Fruit fly (Drosophila melanogaster): ENCODE data around the gene CG11168.

The CG11168 gene

DNA sequence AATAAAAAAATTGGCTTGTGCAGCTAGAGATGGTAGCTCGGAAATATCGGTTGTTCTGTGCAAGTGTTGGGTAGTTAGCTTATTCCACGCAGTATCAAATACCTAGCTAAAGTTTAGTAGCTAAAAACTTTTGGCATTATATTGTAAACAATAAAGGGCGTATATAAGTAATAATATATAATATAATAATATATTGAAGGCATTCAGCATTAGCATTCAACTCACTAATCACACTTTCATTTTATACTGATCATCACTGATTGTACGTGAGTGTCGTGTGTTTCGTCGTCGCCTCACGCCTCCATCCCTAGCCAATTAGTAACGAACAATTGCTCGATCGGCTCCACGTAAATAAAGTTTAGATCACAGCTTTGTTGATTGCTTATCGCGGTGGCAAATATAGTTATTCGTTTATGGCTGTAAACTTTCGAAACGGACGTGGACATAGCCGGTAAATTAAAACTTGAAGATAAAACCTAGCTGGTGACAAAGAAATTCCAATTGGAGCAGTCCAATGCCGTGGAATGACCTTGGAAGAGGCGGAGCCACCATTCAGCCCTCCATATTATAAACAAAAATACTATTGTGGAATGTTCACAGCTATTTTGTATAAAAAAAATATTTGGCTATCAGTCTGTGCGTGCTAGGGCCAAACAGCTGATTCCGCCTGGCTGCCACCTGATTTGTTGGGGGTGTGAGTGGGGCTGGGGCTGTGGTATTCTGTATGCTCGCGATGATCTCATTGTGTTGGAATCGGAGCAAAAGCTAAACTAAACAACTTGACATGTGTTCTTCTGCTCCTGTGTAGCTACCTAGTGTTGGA is at the start of gene CG11168, which contains the start of the genes PIG-S and sud1:
TSS of gene CG11168 (plus strand) at position 293 of the 823 bp plus-strand sequence.
TSS of gene PIG-S (minus strand) at position 51 of the 823 bp plus-strand sequence.
TSS of gene sud1 (minus strand) at position 51 of the 823 bp plus-strand sequence.
- TF ChIP-seq noc (tag; optimal IDR thresholded peaks at IDR 0.05) = peak; percentile 50

DNA sequence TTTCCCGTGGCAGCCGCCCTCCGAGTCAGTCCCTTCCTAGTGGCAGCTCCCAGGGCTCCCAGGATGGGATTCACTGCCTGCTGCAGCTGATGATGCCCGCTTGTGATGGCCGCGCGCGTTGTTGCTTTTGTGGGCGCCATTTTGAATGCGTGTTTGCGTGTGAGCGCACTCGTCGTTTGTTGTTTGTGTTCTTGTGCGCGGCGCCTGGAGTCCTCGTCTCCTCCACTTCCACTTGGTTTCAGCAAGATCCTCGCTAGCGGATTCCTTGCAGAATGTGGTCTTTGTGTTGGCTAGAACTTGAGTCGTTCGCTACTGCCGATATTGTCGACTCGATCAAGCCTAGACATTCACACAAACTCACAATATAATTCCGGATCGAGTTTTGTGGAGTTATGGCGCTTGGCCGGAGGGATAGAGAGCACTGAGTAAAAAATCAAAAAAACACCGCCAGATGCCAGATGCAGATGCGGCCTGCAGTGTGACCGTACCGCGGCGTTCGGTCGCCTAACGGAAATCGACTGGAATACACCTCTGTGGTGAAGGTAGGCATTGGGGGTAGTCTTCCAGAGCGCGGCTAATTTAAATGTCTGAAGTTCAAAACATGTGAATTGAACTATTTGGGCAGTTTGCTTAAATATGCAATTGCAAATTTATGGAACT is 47.4 kb upstream of the CG11168 start, which contains the start of gene CycB3:
TSS of gene CycB3 (minus strand) at position 428 of the 660 bp plus-strand sequence.
- TF ChIP-seq noc (tag; optimal IDR thresholded peaks at IDR 0.05) = no peak

DNA sequence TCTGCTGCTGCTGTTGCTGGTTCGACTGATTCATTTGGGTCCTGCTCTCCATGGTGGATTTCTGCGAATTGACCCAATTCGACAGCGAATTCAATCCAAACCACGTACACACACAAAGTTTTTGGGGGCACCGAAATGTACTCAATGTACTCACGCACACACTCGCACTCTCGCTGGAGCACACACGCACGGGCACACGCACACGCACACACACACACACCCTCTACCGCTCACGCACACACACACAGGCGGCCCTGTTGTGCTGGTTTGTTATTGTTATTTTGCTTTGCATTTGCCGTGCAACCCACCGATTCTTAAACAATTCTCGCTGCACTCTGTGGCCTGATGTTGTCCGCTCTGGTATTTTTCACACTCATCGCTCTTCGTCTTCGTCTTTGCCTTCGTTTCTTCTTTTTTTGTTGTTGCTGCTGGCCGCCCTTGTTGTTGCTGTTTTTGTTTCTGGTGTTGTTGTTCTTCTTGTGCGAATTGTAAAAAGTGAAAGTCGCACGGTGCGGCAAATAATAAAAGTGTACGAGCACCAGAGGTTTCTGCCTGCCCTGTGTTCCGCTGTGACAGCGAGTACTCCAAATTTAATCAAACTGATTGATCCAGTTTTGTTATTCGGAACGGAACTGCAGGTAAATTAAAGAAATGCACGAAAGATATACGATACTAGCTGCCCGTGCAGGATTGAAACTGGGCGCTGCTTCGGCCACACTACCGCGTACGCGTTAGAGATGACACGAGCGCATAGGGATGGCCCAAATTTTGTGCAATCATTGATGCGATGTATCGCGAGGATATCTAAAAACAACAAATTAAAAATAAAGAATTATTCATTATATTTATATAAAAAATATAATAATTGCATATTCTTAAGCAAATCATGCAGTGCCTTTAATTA is 41.7 kb upstream of the CG11168 start, which contains the start of gene CG3744:
TSS of gene CG3744 (minus strand) at position 716 of the 904 bp plus-strand sequence.
- peak; percentile 41 for TF ChIP-seq noc (tag; optimal IDR thresholded peaks at IDR 0.05)

DNA sequence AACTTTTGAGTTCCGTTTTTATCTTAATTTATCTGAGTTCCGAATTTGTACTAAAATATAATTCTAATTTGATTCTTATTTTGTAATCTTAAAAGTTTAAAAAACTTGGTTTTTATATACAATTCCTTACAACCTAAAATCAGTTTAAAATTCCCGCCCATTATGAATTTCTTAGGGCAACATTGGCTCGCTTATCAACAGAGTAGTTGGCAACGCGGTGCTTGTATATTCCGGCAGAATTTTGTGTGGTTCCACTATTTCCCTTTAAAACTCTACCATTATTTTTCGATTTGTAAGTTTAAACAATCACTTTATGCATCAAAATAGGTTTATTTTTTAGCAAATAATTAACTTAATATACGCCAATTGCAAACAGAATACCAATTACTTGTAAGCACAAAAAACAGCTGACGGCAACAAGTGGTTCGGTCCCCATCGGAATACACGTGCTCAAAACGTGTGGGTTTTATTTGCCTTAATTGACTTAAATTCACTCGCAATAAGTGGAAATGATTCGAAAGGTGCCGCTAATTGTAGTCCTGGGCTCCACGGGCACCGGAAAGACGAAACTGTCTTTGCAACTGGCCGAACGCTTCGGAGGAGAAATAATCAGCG is 41.0 kb upstream of the CG11168 start, which contains the start of the genes CG11089 and CG31381:
TSS of gene CG11089 (plus strand) at position 203 of the 615 bp plus-strand sequence.
TSS of gene CG31381 (plus strand) at position 203 of the 615 bp plus-strand sequence.
- TF ChIP-seq noc (tag; optimal IDR thresholded peaks at IDR 0.05) = no peak

DNA sequence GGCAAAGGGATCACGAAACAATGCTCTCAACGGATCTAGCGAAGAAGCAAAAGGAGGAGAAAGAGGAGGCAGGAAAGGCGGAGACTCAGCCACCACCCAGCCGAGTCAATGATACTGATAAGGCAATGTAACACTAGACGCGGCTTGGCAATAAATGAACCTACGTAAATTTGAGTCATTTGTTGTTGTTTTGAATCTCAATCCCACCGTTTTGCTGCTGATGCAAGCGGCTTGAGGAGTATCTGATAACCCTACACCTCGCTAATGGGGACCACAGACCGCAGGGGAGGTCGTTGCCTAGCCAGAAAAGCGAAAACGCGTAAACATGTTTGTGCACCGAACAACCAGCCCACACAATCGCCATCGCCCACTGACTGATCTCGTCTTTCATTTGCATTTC is 39.3 kb upstream of the CG11168 start:
- no peak for TF ChIP-seq noc (tag; optimal IDR thresholded peaks at IDR 0.05)

DNA sequence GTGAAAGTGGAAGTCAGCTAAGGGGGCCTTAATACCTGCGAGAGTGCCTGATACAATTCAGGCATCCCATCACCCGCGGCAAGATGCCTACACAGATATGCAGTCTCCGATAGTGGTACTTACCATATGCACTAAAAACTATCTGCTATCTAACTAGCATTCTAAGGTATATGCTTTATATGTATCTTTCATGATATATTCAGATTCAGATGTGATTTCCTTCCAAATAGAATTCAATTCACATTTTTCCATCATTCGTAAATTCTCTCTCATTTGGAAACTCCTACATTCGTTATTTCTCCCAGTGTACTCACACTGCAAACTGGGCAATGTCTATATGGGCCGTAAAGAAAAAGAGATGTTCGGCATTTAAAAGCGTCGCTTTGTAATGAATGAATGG is 31.4 kb upstream of the CG11168 start:
- no peak for TF ChIP-seq noc (tag; optimal IDR thresholded peaks at IDR 0.05)

DNA sequence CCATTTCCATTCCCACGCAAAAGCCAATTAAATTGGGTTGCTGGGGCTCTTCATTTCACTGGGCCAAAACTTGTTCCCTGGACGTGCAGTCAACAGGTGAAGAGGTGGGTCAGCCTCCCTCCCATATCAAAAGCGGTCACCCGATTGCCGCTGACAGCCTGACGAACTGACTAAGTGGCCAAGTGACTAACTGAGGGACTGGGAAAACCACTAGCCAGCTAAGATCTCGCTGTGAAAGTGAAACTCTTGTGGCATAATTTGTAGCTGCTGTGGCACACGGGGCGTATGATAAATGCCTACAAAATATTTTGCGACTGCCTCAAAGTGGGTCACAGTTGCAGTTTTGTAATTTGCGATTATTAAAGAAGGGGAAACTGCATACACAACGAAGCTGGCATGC is 29.5 kb upstream of the CG11168 start:
- no peak for TF ChIP-seq noc (tag; optimal IDR thresholded peaks at IDR 0.05)

DNA sequence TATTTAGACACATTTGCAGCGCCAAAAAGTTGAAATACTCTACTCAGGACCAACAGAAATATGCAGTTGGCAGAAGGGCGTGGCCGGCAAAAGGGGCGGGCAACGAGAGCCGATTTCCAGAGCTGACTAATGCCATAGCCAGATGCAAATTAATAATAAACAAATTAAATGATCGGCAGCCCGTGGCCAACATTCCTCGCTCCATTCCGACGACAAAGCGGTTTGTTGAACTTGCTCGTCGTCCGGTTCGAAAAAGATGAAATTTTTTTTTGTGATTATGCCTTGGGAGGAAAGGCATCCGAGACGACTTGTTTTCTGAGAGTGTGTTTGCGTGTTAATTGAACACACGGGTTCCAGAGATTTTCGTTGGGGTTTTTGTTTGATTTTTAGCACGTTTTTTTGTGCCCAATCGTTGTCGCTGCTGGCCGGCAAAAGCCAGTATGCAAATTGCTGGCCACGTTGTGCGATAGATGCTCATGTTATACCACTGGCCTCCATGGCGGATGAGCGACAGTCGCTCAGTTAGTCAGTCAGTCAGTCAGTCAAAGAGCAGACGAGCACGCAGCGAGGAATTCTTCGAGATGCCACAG is 28.5 kb upstream of the CG11168 start:
- TF ChIP-seq noc (tag; optimal IDR thresholded peaks at IDR 0.05) = no peak

DNA sequence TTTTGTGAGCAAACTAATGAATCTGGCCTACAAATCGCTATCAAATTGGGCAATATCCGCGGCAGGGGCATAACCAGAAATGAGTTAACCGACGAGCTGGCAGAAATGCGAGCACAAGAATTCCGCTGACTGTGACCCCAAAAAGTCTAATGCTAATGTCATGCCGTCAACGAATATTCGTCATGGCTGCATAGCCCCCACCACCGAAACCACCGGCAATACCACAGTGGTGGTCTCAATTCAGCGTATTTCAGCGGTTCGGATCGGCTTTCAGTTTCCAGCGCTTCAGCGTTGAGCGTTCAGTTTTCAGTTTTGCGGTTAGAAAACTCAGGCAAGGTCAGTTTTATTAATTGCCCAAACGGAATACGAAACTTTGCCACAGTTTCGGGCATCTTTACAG is 27.7 kb upstream of the CG11168 start:
- no peak for TF ChIP-seq noc (tag; optimal IDR thresholded peaks at IDR 0.05)

DNA sequence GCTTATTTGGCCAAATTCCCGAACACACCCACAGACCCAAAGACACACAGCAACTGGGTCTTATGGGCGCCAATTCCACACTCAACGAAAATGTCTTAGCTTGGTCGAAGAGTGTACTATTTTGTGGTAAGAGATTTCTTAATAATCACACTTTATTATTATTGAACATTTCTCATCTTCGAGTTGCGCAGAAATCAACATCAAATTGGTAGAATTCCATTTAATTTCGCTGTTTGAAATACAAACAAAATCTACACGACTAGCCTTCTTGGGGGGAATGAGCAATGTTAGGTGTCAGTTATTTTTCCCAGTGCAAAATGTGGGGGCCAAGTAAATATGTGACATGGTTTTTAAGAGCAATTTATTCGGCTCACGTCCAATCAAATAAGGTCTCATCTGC is 27.0 kb upstream of the CG11168 start:
- peak; percentile 21 for TF ChIP-seq noc (tag; optimal IDR thresholded peaks at IDR 0.05)

DNA sequence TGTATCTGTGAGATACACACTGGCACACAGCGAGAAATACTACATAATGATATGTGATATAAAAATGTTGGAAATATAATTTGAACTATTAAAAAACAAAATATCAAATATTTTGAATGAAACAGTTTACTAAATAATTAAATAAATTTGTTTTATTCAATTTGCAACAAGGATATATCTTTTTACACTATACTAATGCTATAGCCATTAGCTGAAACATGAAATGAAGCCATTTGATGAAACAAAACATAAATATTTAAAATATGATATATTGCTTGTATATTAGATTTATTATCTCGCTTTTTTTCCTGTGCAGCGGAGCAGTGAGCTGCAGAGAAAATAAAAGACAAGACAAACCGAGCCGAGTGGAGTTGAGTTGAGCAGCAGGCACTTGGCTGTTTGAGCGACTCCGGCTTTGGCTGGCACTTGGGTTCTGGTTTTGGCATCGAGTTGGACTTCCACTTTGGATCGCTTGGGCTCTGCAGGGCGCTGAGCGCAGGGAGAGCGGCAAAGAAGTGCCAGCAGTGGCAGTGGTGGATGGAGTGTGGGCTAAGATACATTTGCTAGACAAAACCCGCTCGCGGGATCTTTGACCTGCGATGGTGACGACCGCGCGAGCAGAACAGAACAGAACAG is 24.5 kb upstream of the CG11168 start:
- TF ChIP-seq noc (tag; optimal IDR thresholded peaks at IDR 0.05) = peak; percentile 91

DNA sequence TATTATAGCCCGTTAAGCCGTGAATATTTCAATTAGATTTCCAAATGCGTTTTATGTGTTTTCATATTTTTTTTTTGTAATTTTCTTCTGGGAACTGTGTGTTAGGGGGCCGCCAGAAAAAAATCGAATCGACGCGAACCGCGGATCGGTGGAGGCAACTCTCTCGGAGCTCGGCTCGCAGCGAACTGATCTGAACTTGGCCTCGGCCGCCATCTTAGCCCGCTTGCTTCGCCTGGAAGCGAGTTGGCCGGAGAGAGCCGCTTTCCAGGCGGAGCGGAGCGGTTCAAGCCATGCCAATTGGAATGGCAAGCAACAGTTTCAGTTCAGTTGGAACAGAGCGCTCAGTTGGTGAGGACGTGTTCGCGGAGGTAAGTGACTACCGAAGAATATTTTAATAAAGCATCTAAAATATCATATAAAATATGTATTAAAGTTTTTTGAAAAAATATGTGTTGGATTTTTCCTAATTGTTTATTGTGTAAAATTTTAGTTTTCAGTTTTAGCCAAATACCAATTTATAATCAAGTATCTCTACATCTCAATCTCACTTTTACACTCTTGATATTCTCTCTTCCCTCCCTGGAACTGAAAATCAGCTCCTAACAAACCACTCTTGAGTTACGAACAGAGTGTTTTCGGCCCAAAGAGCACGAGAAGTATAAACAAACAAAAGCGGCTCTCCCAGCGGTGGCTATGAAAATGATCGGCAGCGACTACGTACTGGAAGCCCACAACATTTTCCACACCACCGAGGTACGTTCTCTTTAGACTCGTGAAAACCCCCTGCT is 23.3 kb upstream of the CG11168 start, which contains the start of the genes CG31121 and CG11069:
TSS of gene CG31121 (minus strand) at position 187 of the 788 bp plus-strand sequence.
TSS of gene CG11069 (plus strand) at position 324 of the 788 bp plus-strand sequence.
- no peak for TF ChIP-seq noc (tag; optimal IDR thresholded peaks at IDR 0.05)

DNA sequence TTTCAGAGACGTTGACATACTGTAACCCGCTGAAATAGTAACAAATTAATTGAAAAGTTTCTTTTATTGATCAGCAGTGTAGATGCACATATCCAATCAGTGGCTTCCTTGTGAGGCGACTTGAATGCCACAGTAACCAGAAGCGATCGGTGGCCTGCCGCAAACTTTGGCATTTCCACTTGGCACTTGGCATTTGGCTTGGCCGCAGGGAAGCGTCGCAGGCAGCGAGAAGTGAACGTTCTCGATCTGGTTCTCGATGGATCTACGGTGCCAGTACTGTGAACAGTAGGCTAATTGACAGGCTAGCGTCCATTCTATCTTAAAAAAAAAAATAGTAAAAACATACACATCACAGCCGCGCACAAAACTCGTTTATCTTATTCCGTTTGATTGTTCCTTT is 17.1 kb upstream of the CG11168 start, which contains the start of gene CG10845:
TSS of gene CG10845 (plus strand) at position 301 of the 400 bp plus-strand sequence.
- TF ChIP-seq noc (tag; optimal IDR thresholded peaks at IDR 0.05) = no peak
